Fruit fly (Drosophila melanogaster): ENCODE results near the gene CG6661.

DNA sequence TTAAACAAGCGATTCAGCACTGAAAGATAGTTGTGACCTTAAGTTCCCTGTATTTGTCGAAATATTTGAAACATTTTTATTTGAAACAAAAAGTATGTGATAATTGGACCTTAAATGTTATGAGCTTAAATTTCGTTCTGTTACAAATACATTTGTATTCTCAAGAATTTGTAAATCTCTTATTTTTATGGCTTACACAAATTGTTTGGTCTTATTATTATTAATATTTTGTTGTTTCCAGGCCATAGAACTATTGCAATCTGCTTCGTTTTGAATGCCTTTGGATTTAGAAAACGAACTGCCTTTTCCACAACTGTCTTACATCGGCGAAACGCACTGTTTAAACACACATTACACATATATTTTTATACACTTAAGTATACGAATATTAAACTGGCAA, at the start of gene CG6661:
- TF ChIP-seq Dref (GFP tag; IDR thresholded peaks at IDR 0.05) (no peak), CG1603 (tag; optimal IDR thresholded peaks at IDR 0.05) (no peak), CG2889 (GFP tag; IDR thresholded peaks at IDR 0.05) (no peak), CG31441 (GFP tag; IDR thresholded peaks at IDR 0.05) (no peak), CG2712 (tag; optimal IDR thresholded peaks at IDR 0.05) (no peak), tgo (GFP tag; IDR thresholded peaks at IDR 0.05) (no peak), fru (optimal IDR thresholded peaks at IDR 0.05) (no peak), gce (GFP tag; IDR thresholded peaks at IDR 0.05) (no peak), gsb-n (tag; optimal IDR thresholded peaks at IDR 0.05) (no peak), CG2875 (GFP tag; optimal IDR thresholded peaks at IDR 0.05) (no peak), lilli (GFP tag; optimal IDR thresholded peaks at IDR 0.05) (no peak), caup (GFP tag; optimal IDR thresholded peaks at IDR 0.05; ENCODE audit: severe bottlenecking) (no peak), Aef1 (GFP tag; IDR thresholded peaks at IDR 0.05) (no peak)
